Worm (Caenorhabditis elegans) whole organism, L4/young adult: ENCODE results near the gene F17E9.2.

Source experiments
- W03F9.2 ChIP-seq: fragments of 150-350 bp; optimal IDR thresholded peaks from 2 replicates; lab custom pipeline; 2014; ENCODE audit warnings: missing biosample characterization, missing genetic modification characterization
- dao-5 ChIP-seq: sonication (generic microtip); optimal IDR thresholded peaks from 2 replicates; lab custom pipeline; 2016; ENCODE audit warnings: missing genotype, missing genetic modification characterization, moderate library complexity, missing compliant biosample characterization

DNA sequence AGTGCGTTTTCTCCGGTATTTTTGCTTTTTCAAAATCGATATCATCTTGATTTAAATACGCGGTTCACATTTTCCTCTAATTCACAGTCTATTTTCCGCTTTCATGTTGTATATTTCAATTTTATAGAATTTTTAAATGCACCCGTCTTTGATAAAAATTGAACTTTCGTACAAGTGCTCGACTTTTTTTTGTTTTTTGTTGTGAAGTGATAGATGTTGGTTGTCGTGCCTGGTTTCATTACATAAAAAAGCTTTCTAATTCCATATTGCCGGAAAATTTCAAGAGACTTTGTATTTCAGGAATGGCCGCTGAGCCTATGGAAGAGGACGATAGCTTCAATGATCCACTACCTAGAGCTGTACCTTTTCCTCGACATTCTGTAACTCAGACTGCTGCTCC, 7.5 kb downstream of the F17E9.2 start, which contains the start of gene D2096.12:
- TF ChIP-seq dao-5 (no peak), W03F9.2 (tag; lab: Kevin White, UChicago) (no peak)
